Fruit fly (Drosophila melanogaster) whole organism, embryonic: ENCODE results near the gene kkv.

Experiments
- Awh ChIP-seq: fragments of 200-800 bp; sonication (Bioruptor generic); IDR thresholded peaks from 2 replicates; pipeline ENCODE4, ENCODE4 v1.3.6; 2022; ENCODE audit warnings: missing biosample characterization, missing genetic modification characterization
- Bgb ChIP-seq: fragments of 200-800 bp; sonication (Bioruptor generic); IDR thresholded peaks from 2 replicates; pipeline ENCODE4 v1.3.6; 2022; ENCODE audit warnings: missing biosample characterization, missing genetic modification characterization; ENCODE audit not compliant: partially characterized antibody
- CG10147 ChIP-seq: fragments of 200-800 bp; sonication (Bioruptor generic); optimal IDR thresholded peaks from 2 replicates; lab custom pipeline; 2019; ENCODE audit warnings: missing biosample characterization, mild to moderate bottlenecking, missing genetic modification characterization, moderate library complexity
- CG10267 ChIP-seq: fragments of 200-800 bp; sonication (Bioruptor generic); optimal IDR thresholded peaks from 2 replicates; lab custom pipeline; 2018; ENCODE audit warnings: missing biosample characterization, mild to moderate bottlenecking, missing genetic modification characterization, moderate library complexity
- CG12071 ChIP-seq: fragments of 200-800 bp; sonication (Bioruptor generic); optimal IDR thresholded peaks from 3 replicates; lab custom pipeline; 2018; ENCODE audit warnings: missing biosample characterization, mild to moderate bottlenecking, missing genetic modification characterization
- CG12744 ChIP-seq: fragments of 200-800 bp; sonication (Bioruptor generic); optimal IDR thresholded peaks from 2 replicates; lab custom pipeline; 2016; ENCODE audit warnings: missing biosample characterization, missing genetic modification characterization
- CG1832 ChIP-seq: fragments of 200-800 bp; sonication (Bioruptor generic); optimal IDR thresholded peaks from 2 replicates; lab custom pipeline; 2017; ENCODE audit warnings: missing biosample characterization, mild to moderate bottlenecking, missing genetic modification characterization, inconsistent platforms
- CG2678 ChIP-seq: fragments of 200-800 bp; sonication (Bioruptor generic); optimal IDR thresholded peaks from 3 replicates; lab custom pipeline; 2019; ENCODE audit warnings: missing biosample characterization, mild to moderate bottlenecking, missing genetic modification characterization, moderate library complexity
- CG3838 ChIP-seq: fragments of 200-800 bp; sonication (Bioruptor generic); optimal IDR thresholded peaks from 3 replicates; lab custom pipeline; 2016; ENCODE audit warnings: missing biosample characterization, missing genetic modification characterization
- CG3847 ChIP-seq: fragments of 200-800 bp; sonication (Bioruptor generic); IDR thresholded peaks from 2 replicates; pipeline ENCODE4 v1.3.6; 2022; ENCODE audit warnings: missing biosample characterization, missing genetic modification characterization
- CG4854 ChIP-seq: fragments of 200-800 bp; sonication (Bioruptor generic); optimal IDR thresholded peaks from 2 replicates; lab custom pipeline; 2016; ENCODE audit warnings: missing biosample characterization, missing genetic modification characterization, inconsistent platforms
- CG6175 ChIP-seq: fragments of 200-800 bp; sonication (Bioruptor generic); IDR thresholded peaks from 3 replicates; pipeline ENCODE4 v1.3.6; 2022; ENCODE audit warnings: missing biosample characterization, missing genetic modification characterization
- CG6765 ChIP-seq: fragments of 200-800 bp; sonication (Bioruptor generic); optimal IDR thresholded peaks from 3 replicates; lab custom pipeline; 2017; ENCODE audit warnings: missing biosample characterization, mild to moderate bottlenecking, missing genetic modification characterization
- CG6791 ChIP-seq: fragments of 200-800 bp; sonication (Bioruptor generic); IDR thresholded peaks from 3 replicates; pipeline ENCODE4 v1.3.6; 2022; ENCODE audit warnings: missing biosample characterization, missing genetic modification characterization; ENCODE audit not compliant: partially characterized antibody
- CG6813 ChIP-seq: fragments of 200-800 bp; sonication (Bioruptor generic); optimal IDR thresholded peaks from 2 replicates; lab custom pipeline; 2017; ENCODE audit warnings: missing biosample characterization, missing genetic modification characterization, mild to moderate bottlenecking, moderate library complexity, missing genetic modification reagents
- CG6854 ChIP-seq: fragments of 200-800 bp; sonication (Bioruptor generic); optimal IDR thresholded peaks from 3 replicates; lab custom pipeline; 2017; ENCODE audit warnings: missing biosample characterization, mild to moderate bottlenecking, missing genetic modification characterization
- CG8924 ChIP-seq: fragments of 200-800 bp; optimal IDR thresholded peaks from 3 replicates; lab custom pipeline; 2019; ENCODE audit warnings: missing biosample characterization, mild to moderate bottlenecking, missing genetic modification characterization, moderate library complexity
- D19B ChIP-seq: fragments of 200-800 bp; sonication (Bioruptor generic); optimal IDR thresholded peaks from 2 replicates; lab custom pipeline; 2017; ENCODE audit warnings: missing biosample characterization, mild to moderate bottlenecking, missing genetic modification characterization
- Deaf1 ChIP-seq: fragments of 200-800 bp; optimal IDR thresholded peaks from 3 replicates; lab custom pipeline; 2019; ENCODE audit warnings: missing biosample characterization, mild to moderate bottlenecking, missing genetic modification characterization, moderate library complexity
- Drgx ChIP-seq: fragments of 200-800 bp; sonication (Bioruptor generic); IDR thresholded peaks from 2 replicates; pipeline ENCODE4 v1.3.6; 2022; ENCODE audit warnings: missing biosample characterization, missing genetic modification characterization
- Fer2 ChIP-seq: fragments of 200-800 bp; sonication (Bioruptor generic); optimal IDR thresholded peaks from 2 replicates; lab custom pipeline; 2018; ENCODE audit warnings: missing biosample characterization, mild to moderate bottlenecking, missing genetic modification characterization, moderate library complexity
- HLH3B ChIP-seq: fragments of 200-800 bp; sonication (Bioruptor generic); IDR thresholded peaks from 2 replicates; pipeline ENCODE4 v1.3.6; 2022; ENCODE audit warnings: missing biosample characterization, missing genetic modification characterization
- HmgD ChIP-seq: fragments of 200-800 bp; sonication (Bioruptor generic); optimal IDR thresholded peaks from 3 replicates; lab custom pipeline; 2016; ENCODE audit warnings: missing biosample characterization, missing genetic modification characterization
- Jarid2 ChIP-seq: fragments of 200-800 bp; sonication (Bioruptor generic); optimal IDR thresholded peaks from 3 replicates; lab custom pipeline; 2017; ENCODE audit warnings: mild to moderate bottlenecking, missing biosample characterization, missing genetic modification reagents, missing genetic modification characterization
- MBD-R2 ChIP-seq: fragments of 200-800 bp; sonication (Bioruptor generic); IDR thresholded peaks from 2 replicates; pipeline ENCODE4 v1.3.6; 2022; ENCODE audit warnings: missing biosample characterization, missing genetic modification characterization
- MTF-1 ChIP-seq: fragments of 200-800 bp; sonication (Bioruptor generic); optimal IDR thresholded peaks from 2 replicates; lab custom pipeline; 2018; ENCODE audit warnings: missing biosample characterization, mild to moderate bottlenecking, missing genetic modification characterization, borderline replicate concordance
- NFAT ChIP-seq: fragments of 200-800 bp; sonication (Bioruptor generic); IDR thresholded peaks from 2 replicates; pipeline ENCODE4 v1.3.6; 2022; ENCODE audit warnings: missing biosample characterization, missing genetic modification characterization
- Pdp1 ChIP-seq, 2 experiments: fragments of 200-800 bp; sonication (Bioruptor generic); optimal IDR thresholded peaks; 3 replicates each; lab custom pipeline; 2016; ENCODE audit warnings: missing biosample characterization in 2 of 2, missing genetic modification characterization in 2 of 2, mild to moderate bottlenecking in 1 of 2, moderate library complexity in 1 of 2
- Scr ChIP-seq: fragments of 200-800 bp; sonication (Bioruptor generic); IDR thresholded peaks from 2 replicates; pipeline ENCODE4 v1.3.6; 2022; ENCODE audit warnings: missing biosample characterization, missing genetic modification characterization; ENCODE audit not compliant: partially characterized antibody
- TFAM ChIP-seq: fragments of 200-800 bp; sonication (Bioruptor generic); optimal IDR thresholded peaks from 2 replicates; lab custom pipeline; 2017; ENCODE audit warnings: missing biosample characterization, missing genetic modification characterization, inconsistent platforms
- Usf ChIP-seq: fragments of 200-800 bp; sonication (Bioruptor generic); optimal IDR thresholded peaks from 2 replicates; lab custom pipeline; 2017; ENCODE audit warnings: missing genotype, missing biosample characterization, missing genetic modification characterization
- ac ChIP-seq: fragments of 200-800 bp; sonication (Bioruptor generic); optimal IDR thresholded peaks from 3 replicates; lab custom pipeline; 2017; ENCODE audit warnings: missing biosample characterization, mild to moderate bottlenecking, missing genetic modification characterization
- bbx ChIP-seq: fragments of 200-800 bp; sonication (Bioruptor generic); IDR thresholded peaks from 2 replicates; pipeline ENCODE4 v1.3.6; 2022; ENCODE audit warnings: missing biosample characterization, missing genetic modification characterization; ENCODE audit not compliant: partially characterized antibody
- cg ChIP-seq: fragments of 200-800 bp; sonication (Bioruptor generic); optimal IDR thresholded peaks from 3 replicates; lab custom pipeline; 2019; ENCODE audit warnings: missing biosample characterization, mild to moderate bottlenecking, missing genetic modification characterization, moderate library complexity
- crol ChIP-seq: fragments of 200-800 bp; sonication (Bioruptor generic); IDR thresholded peaks from 2 replicates; pipeline ENCODE4 v1.3.6; 2022; ENCODE audit warnings: missing biosample characterization, missing genetic modification characterization
- dysf ChIP-seq: fragments of 200-800 bp; sonication (Bioruptor generic); IDR thresholded peaks from 3 replicates; pipeline ENCODE4 v1.3.6; 2022; ENCODE audit warnings: missing biosample characterization, missing genetic modification characterization
- grn ChIP-seq: fragments of 200-800 bp; sonication (Bioruptor generic); optimal IDR thresholded peaks from 3 replicates; lab custom pipeline; 2017; ENCODE audit warnings: missing biosample characterization, missing genetic modification characterization
- hkb ChIP-seq, 2 experiments: fragments of 200-800 bp in 1 of 2; fragments of >200 bp in 1 of 2; sonication (Bioruptor generic) in 1 of 2; IDR thresholded peaks in 1 of 2; optimal IDR thresholded peaks in 1 of 2; 2 replicates each; pipeline versions ENCODE4 v1.3.6 to Lab custom; 2017 to 2022; ENCODE audit warnings: missing biosample characterization in 1 of 2, missing genetic modification characterization in 1 of 2
- ken ChIP-seq: fragments of 200-800 bp; sonication (Bioruptor generic); IDR thresholded peaks from 3 replicates; pipeline ENCODE4 v1.3.6; 2022; ENCODE audit warnings: missing biosample characterization, missing genetic modification characterization
- lola ChIP-seq, 3 experiments: fragments of >200 bp in 2 of 3; fragments of 200-800 bp in 1 of 3; sonication (Bioruptor generic) in 1 of 3; optimal IDR thresholded peaks; 2 replicates each; lab custom pipeline; 2017 to 2019; ENCODE audit warnings: missing biosample characterization in 3 of 3, missing genetic modification characterization in 3 of 3, mild to moderate bottlenecking in 1 of 3, moderate library complexity in 1 of 3
- lov ChIP-seq, 2 experiments: fragments of 200-800 bp in 1 of 2; fragments of >200 bp in 1 of 2; sonication (Bioruptor generic) in 1 of 2; IDR thresholded peaks in 1 of 2; optimal IDR thresholded peaks in 1 of 2; 2 replicates in 1 of 2; 3 replicates in 1 of 2; pipeline versions ENCODE4 v1.3.6 to Lab custom; 2017 to 2022; ENCODE audit warnings: missing biosample characterization in 1 of 2, missing genetic modification characterization in 1 of 2
- pfk ChIP-seq: fragments of 200-800 bp; sonication (Bioruptor generic); optimal IDR thresholded peaks from 2 replicates; lab custom pipeline; 2018; ENCODE audit warnings: missing biosample characterization, mild to moderate bottlenecking, missing genetic modification characterization, moderate library complexity
- sens-2 ChIP-seq: fragments of 200-800 bp; sonication (Bioruptor generic); IDR thresholded peaks from 2 replicates; pipeline ENCODE4 v1.3.6; 2022; ENCODE audit warnings: missing biosample characterization, missing genetic modification characterization
- sna ChIP-seq: fragments of 200-800 bp; sonication (Bioruptor generic); IDR thresholded peaks from 2 replicates; pipeline ENCODE4 v1.3.6; 2022; ENCODE audit warnings: missing biosample characterization, missing genetic modification characterization; ENCODE audit not compliant: partially characterized antibody
- sob ChIP-seq: fragments of 200-800 bp; sonication (Bioruptor generic); IDR thresholded peaks from 2 replicates; pipeline ENCODE4 v1.3.6; 2022; ENCODE audit warnings: missing biosample characterization, missing genetic modification characterization
- tap ChIP-seq: fragments of 200-800 bp; optimal IDR thresholded peaks from 3 replicates; lab custom pipeline; 2019; ENCODE audit warnings: missing biosample characterization, mild to moderate bottlenecking, missing genetic modification characterization, moderate library complexity

Gene kkv

dm6 chr3R:5367512-5368169 lies 25.0 kb downstream of the kkv start (continued):
- TF ChIP-seq Jarid2 (GFP tag; lab: Kevin White, UChicago) (no peak), HmgD (GFP tag; lab: Kevin White, UChicago) (no peak), D19B (GFP tag; lab: Kevin White, UChicago) (no peak), CG4854 (GFP tag; lab: Kevin White, UChicago) (no peak), sens-2 (GFP tag; lab: Robert Waterston, UW) (no peak), cg (GFP tag; lab: Kevin White, UChicago) (peak; percentile 91), CG6791 (GFP tag; lab: Robert Waterston, UW) (peak; percentile 46; the same call in 2 of the 3 replicates), CG6175 (GFP tag; lab: Robert Waterston, UW) (no peak), hkb (optimal IDR thresholded peaks at IDR 0.05; lab: Kevin White, UChicago) (no peak), hkb (GFP tag; IDR thresholded peaks at IDR 0.05; lab: Robert Waterston, UW) (no peak), CG12071 (GFP tag; lab: Kevin White, UChicago) (peak; percentile 36), Fer2 (tag; lab: Kevin White, UChicago) (peak; percentile 39), crol (GFP tag; lab: Robert Waterston, UW) (peak; percentile 98), Pdp1 (GFP tag; optimal IDR thresholded peaks at IDR 0.05; lab: Kevin White, UChicago) (no peak), CG1832 (no peak), CG8924 (tag; lab: Kevin White, UChicago) (no peak), ken (GFP tag; lab: Robert Waterston, UW) (0 out of 3 replicates have a peak, but pooled peaks have one; percentile 35), Usf (GFP tag; lab: Kevin White, UChicago) (no peak), MBD-R2 (GFP tag; lab: Robert Waterston, UW) (peak; percentile 13; the same call in 1 of the 2 replicates), NFAT (GFP tag; lab: Robert Waterston, UW) (peak; percentile 44; the same call in 1 of the 2 replicates), CG10267 (tag; lab: Kevin White, UChicago) (no peak), CG6765 (GFP tag; lab: Kevin White, UChicago) (peak; percentile 5), CG6854 (GFP tag; lab: Kevin White, UChicago) (no peak), Deaf1 (tag; lab: Kevin White, UChicago) (no peak), Awh (0 out of 2 replicates have a peak, but pooled peaks have one; percentile 28), CG12744 (GFP tag; lab: Kevin White, UChicago) (no peak), lov (optimal IDR thresholded peaks at IDR 0.05; lab: Kevin White, UChicago) (no peak), lov (GFP tag; IDR thresholded peaks at IDR 0.05; lab: Robert Waterston, UW) (0 out of 3 replicates have a peak, but pooled peaks have one; percentile 19), pfk (GFP tag; lab: Kevin White, UChicago) (peak; percentile 68), TFAM (GFP tag; lab: Kevin White, UChicago) (no peak), Scr (no peak), MTF-1 (GFP tag; lab: Kevin White, UChicago) (peak; percentile 28), CG6813 (GFP tag; lab: Kevin White, UChicago) (peak; percentile 8), CG2678 (tag; lab: Kevin White, UChicago) (peak; percentile 24), CG10147 (GFP tag; lab: Kevin White, UChicago) (no peak), tap (peak; percentile 31), CG3838 (GFP tag; lab: Kevin White, UChicago) (no peak), sna (GFP tag; lab: Robert Waterston, UW) (peak; percentile 28; the same call in 1 of the 2 replicates), dysf (0 out of 3 replicates have a peak, but pooled peaks have one; percentile 12), HLH3B (peak; percentile 33; the same call in 1 of the 2 replicates), Drgx (peak; percentile 24; the same call in 1 of the 2 replicates), CG3847 (GFP tag; lab: Robert Waterston, UW) (no peak), sob (GFP tag; lab: Robert Waterston, UW) (peak; percentile 38; the same call in 1 of the 2 replicates), grn (no peak), bbx (peak; percentile 44; the same call in 1 of the 2 replicates), ac (GFP tag; lab: Kevin White, UChicago) (peak; percentile 81), lola (GFP tag; optimal IDR thresholded peaks at IDR 0.05; lab: Kevin White, UChicago) (no peak), Bgb (GFP tag; lab: Robert Waterston, UW) (peak; percentile 25; the same call in 1 of the 2 replicates)
